Worm (Caenorhabditis elegans): ENCODE data around the gene T04F3.4.

DNA sequence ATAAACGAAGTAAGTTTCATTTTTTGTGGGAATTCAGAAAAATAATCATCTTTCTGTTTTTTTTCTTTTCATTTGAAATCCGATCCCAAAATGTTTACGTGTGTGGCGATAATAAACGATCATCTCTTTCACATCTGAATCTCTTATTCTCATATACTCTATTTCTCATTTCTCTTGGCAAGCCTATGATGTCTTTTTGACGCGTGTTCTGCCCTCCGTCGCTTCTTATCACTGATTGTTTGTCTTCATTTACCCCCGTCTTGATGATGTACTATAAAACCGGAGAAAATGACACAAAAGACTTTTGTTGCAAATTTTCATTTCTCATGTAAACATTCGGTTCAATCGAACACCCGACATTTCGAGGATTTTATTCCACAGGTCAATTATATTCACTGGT is 15.0 kb upstream of the T04F3.4 start:
- TF ChIP-seq pqm-1 (tag; optimal IDR thresholded peaks at IDR 0.05) (no peak), nhr-12 (tag; optimal IDR thresholded peaks at IDR 0.05) (no peak), lin-13 (GFP tag; optimal IDR thresholded peaks at IDR 0.05) (no peak), nhr-28 (tag; optimal IDR thresholded peaks at IDR 0.05) (no peak), unc-130 (tag; optimal IDR thresholded peaks at IDR 0.05) (no peak), mab-9 (GFP tag; IDR thresholded peaks at IDR 0.05) (no peak), vab-15 (tag; optimal IDR thresholded peaks at IDR 0.05) (no peak), aly-2 (tag; optimal IDR thresholded peaks at IDR 0.05) (no peak), efl-3 (GFP tag; optimal IDR thresholded peaks at IDR 0.05) (no peak), mdl-1 (tag; optimal IDR thresholded peaks at IDR 0.05) (peak in 1 of 2 experiments; percentile 26)
